Worm (Caenorhabditis elegans) whole organism, L2 larva: ENCODE data around the gene otpl-2.

Experiments
- C34F6.9 ChIP-seq: fragments of 150-350 bp; optimal IDR thresholded peaks from 2 replicates; lab custom pipeline; 2014; ENCODE audit warnings: missing biosample characterization, missing genetic modification characterization
- R02D3.7 ChIP-seq: fragments of 150-350 bp; optimal IDR thresholded peaks from 2 replicates; lab custom pipeline; 2014; ENCODE audit warnings: missing biosample characterization, missing genetic modification characterization
- Y55F3AM.14 ChIP-seq: fragments of 200-800 bp; sonication (Bioruptor generic); optimal IDR thresholded peaks from 2 replicates; lab custom pipeline; 2018; ENCODE audit warnings: mild to moderate bottlenecking, missing genetic modification characterization, missing compliant biosample characterization
- alr-1 ChIP-seq: fragments of 150-350 bp; optimal IDR thresholded peaks from 2 replicates; lab custom pipeline; 2014; ENCODE audit warnings: missing biosample characterization, missing genetic modification characterization
- aly-2 ChIP-seq: fragments of 150-350 bp; optimal IDR thresholded peaks from 2 replicates; lab custom pipeline; 2014; ENCODE audit warnings: missing biosample characterization, missing genetic modification characterization
- ama-1 ChIP-seq: fragments of 150-350 bp; optimal IDR thresholded peaks from 2 replicates; lab custom pipeline; 2018; ENCODE audit warnings: inconsistent platforms
- blmp-1 ChIP-seq: sonication (generic microtip); optimal IDR thresholded peaks from 2 replicates; lab custom pipeline; 2017; ENCODE audit warnings: missing genetic modification characterization, mild to moderate bottlenecking, missing compliant biosample characterization, antibody characterized with exemption, moderate library complexity; ENCODE audit not compliant: insufficient read depth
- ceh-16 ChIP-seq: fragments of 150-350 bp; optimal IDR thresholded peaks from 2 replicates; lab custom pipeline; 2014; ENCODE audit warnings: missing biosample characterization, missing genetic modification characterization
- ceh-82 ChIP-seq: fragments of 150-350 bp; optimal IDR thresholded peaks from 2 replicates; lab custom pipeline; 2014; ENCODE audit warnings: missing biosample characterization, missing genetic modification characterization
- dmd-4 ChIP-seq: sonication (generic microtip); optimal IDR thresholded peaks from 2 replicates; lab custom pipeline; 2017; ENCODE audit warnings: missing biosample characterization, missing genetic modification characterization
- egl-27 ChIP-seq: sonication (generic microtip); optimal IDR thresholded peaks from 3 replicates; lab custom pipeline; 2017; ENCODE audit warnings: missing biosample characterization, missing genetic modification reagents, missing genetic modification characterization
- elt-1 ChIP-seq: fragments of 150-350 bp; optimal IDR thresholded peaks from 2 replicates; lab custom pipeline; 2014; ENCODE audit warnings: missing biosample characterization, missing genetic modification characterization
- fos-1 ChIP-seq: fragments of 150-350 bp; optimal IDR thresholded peaks from 2 replicates; lab custom pipeline; 2014; ENCODE audit warnings: missing biosample characterization, missing genetic modification characterization
- gmeb-1 ChIP-seq: fragments of 150-350 bp; optimal IDR thresholded peaks from 2 replicates; lab custom pipeline; 2014; ENCODE audit warnings: missing biosample characterization, missing genetic modification characterization
- lin-11 ChIP-seq: fragments of 150-350 bp; sonication (generic microtip); optimal IDR thresholded peaks from 2 replicates; lab custom pipeline; 2014; ENCODE audit warnings: missing biosample characterization, missing genetic modification characterization, inconsistent platforms, mixed read lengths
- lin-13 ChIP-seq: fragments of 150-350 bp; optimal IDR thresholded peaks from 2 replicates; lab custom pipeline; 2014; ENCODE audit warnings: missing biosample characterization, missing genetic modification reagents, missing genetic modification characterization
- lsy-2 ChIP-seq, 2 experiments: fragments of 150-350 bp in 1 of 2; sonication (generic microtip) in 1 of 2; optimal IDR thresholded peaks; 2 replicates each; lab custom pipeline; 2014 to 2017; ENCODE audit warnings: missing biosample characterization in 2 of 2, missing genetic modification characterization in 2 of 2
- mab-5 ChIP-seq: fragments of 150-350 bp; optimal IDR thresholded peaks from 2 replicates; lab custom pipeline; 2014; ENCODE audit warnings: missing biosample characterization, missing genetic modification characterization
- mdl-1 ChIP-seq, 2 experiments: fragments of 150-350 bp in 1 of 2; sonication (generic microtip) in 1 of 2; optimal IDR thresholded peaks; 2 replicates each; lab custom pipeline; 2017; ENCODE audit warnings: missing biosample characterization in 2 of 2, missing genetic modification characterization in 2 of 2
- nhr-11 ChIP-seq: fragments of 150-350 bp; optimal IDR thresholded peaks from 2 replicates; lab custom pipeline; 2014; ENCODE audit warnings: missing biosample characterization, missing genetic modification characterization
- nhr-12 ChIP-seq: fragments of 150-350 bp; optimal IDR thresholded peaks from 2 replicates; lab custom pipeline; 2014; ENCODE audit warnings: missing biosample characterization, missing genetic modification characterization
- nhr-129 ChIP-seq: fragments of 150-350 bp; optimal IDR thresholded peaks from 2 replicates; lab custom pipeline; 2014; ENCODE audit warnings: missing biosample characterization, missing genetic modification characterization
- nhr-23 ChIP-seq: fragments of 150-350 bp; optimal IDR thresholded peaks from 2 replicates; lab custom pipeline; 2014; ENCODE audit warnings: missing biosample characterization, missing genetic modification reagents, missing genetic modification characterization
- nhr-237 ChIP-seq: fragments of 150-350 bp; optimal IDR thresholded peaks from 2 replicates; lab custom pipeline; 2014; ENCODE audit warnings: missing biosample characterization, missing genetic modification characterization
- nhr-25 ChIP-seq: fragments of 150-350 bp; sonication (generic microtip); optimal IDR thresholded peaks from 3 replicates; lab custom pipeline; 2014; ENCODE audit warnings: missing biosample characterization, missing genetic modification characterization
- nhr-6 ChIP-seq: fragments of 150-350 bp; optimal IDR thresholded peaks from 2 replicates; lab custom pipeline; 2014; ENCODE audit warnings: missing biosample characterization, missing genetic modification characterization
- peb-1 ChIP-seq: fragments of 150-350 bp; optimal IDR thresholded peaks from 2 replicates; lab custom pipeline; 2014; ENCODE audit warnings: missing biosample characterization, missing genetic modification characterization
- sem-4 ChIP-seq: fragments of 150-350 bp; optimal IDR thresholded peaks from 2 replicates; lab custom pipeline; 2014; ENCODE audit warnings: missing biosample characterization, missing genetic modification reagents, missing genetic modification characterization
- skn-1 ChIP-seq: sonication (generic microtip); optimal IDR thresholded peaks from 2 replicates; lab custom pipeline; 2017; ENCODE audit warnings: missing biosample characterization, missing genetic modification characterization
- sma-3 ChIP-seq: sonication (generic microtip); optimal IDR thresholded peaks from 2 replicates; lab custom pipeline; 2016; ENCODE audit warnings: missing genetic modification reagents, missing genetic modification characterization, missing compliant biosample characterization
- snpc-4 ChIP-seq: fragments of 150-350 bp; optimal IDR thresholded peaks from 2 replicates; lab custom pipeline; 2014; ENCODE audit warnings: missing biosample characterization, missing genetic modification characterization
- unc-39 ChIP-seq: fragments of 150-350 bp; optimal IDR thresholded peaks from 2 replicates; lab custom pipeline; 2014; ENCODE audit warnings: missing biosample characterization, missing genetic modification characterization
- unc-55 ChIP-seq: fragments of 150-350 bp; sonication (generic microtip); optimal IDR thresholded peaks from 3 replicates; lab custom pipeline; 2014; ENCODE audit warnings: missing biosample characterization, missing genetic modification reagents, missing genetic modification characterization
- unc-62 ChIP-seq: fragments of 150-350 bp; optimal IDR thresholded peaks from 2 replicates; lab custom pipeline; 2014; ENCODE audit warnings: missing biosample characterization, missing genetic modification reagents, missing genetic modification characterization
- zag-1 ChIP-seq: fragments of 150-350 bp; optimal IDR thresholded peaks from 2 replicates; lab custom pipeline; 2014; ENCODE audit warnings: missing biosample characterization, missing genetic modification characterization
- ztf-1 ChIP-seq: fragments of 200-800 bp; sonication (Bioruptor generic); conservative IDR thresholded peaks from 2 replicates; pipeline ENCODE4 v1.3.6; 2022; ENCODE audit warnings: missing genetic modification characterization, missing compliant biosample characterization
- ztf-11 ChIP-seq: sonication (generic microtip); optimal IDR thresholded peaks from 2 replicates; lab custom pipeline; 2017; ENCODE audit warnings: missing biosample characterization, missing genetic modification characterization
- ztf-4 ChIP-seq: fragments of 150-350 bp; optimal IDR thresholded peaks from 2 replicates; lab custom pipeline; 2014; ENCODE audit warnings: missing biosample characterization, missing genetic modification characterization

The otpl-2 gene

DNA sequence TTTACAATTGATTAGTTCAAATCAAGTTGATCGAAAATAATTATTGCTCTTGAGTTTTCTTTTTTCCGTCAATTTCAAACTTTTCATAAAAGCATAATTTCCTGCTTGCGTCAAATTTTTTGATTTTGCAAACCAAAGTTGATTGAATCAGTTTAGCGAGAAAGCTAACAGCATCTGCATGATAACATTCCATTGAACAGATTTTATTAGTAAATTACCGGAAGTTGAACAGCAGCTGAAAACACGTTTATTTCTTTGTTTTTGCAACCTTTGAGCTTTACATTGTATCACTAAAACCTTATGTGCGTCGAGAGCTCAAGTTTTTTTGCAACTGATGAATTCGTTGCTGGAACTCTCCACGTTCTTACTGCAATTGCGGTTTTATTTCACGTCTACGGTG lies 26.0 kb upstream of the otpl-2 start, which contains the start of gene srh-169:
Gene srh-169 (plus strand): TSS at position 301 of the 400 bp plus-strand sequence.
- TF ChIP-seq unc-62 (GFP tag; lab: Kevin White, UChicago) (no peak), unc-39 (tag; lab: Kevin White, UChicago) (no peak), blmp-1 (tag; lab: Kevin White, UChicago) (no peak), skn-1 (tag; lab: Kevin White, UChicago) (no peak), ceh-16 (no peak)

DNA sequence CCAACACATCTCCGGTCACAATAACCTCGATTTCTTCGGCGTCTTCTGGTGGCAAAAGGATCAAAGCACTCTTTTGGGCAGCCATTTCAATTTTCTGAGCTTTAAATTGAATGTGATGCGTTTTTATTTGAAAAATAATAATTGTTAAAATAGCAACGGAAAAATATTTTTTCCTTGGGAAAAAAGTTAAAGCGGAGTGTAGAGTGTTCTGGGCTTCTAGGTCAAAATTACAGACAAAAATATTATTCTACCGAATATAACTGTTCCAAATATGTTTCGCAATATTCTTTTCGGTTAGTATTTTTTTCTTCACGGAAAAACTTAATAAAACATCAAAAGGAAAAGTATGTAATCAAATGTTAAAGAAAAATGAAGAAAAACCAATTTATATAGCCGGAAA lies 18.5 kb upstream of the otpl-2 start, which contains the start of gene djr-1.2:
Gene djr-1.2 (minus strand): TSS at position 101 of the 400 bp plus-strand sequence.
- no peak for TF ChIP-seq lsy-2 (tag; optimal IDR thresholded peaks at IDR 0.05; lab: Kevin White, UChicago)
- TF ChIP-seq nhr-11 (tag; lab: Kevin White, UChicago): no peak
- no peak for TF ChIP-seq unc-39 (tag; lab: Kevin White, UChicago)
- no peak for TF ChIP-seq blmp-1 (tag; lab: Kevin White, UChicago)
- TF ChIP-seq snpc-4 (tag; lab: Kevin White, UChicago): no peak
- TF ChIP-seq zag-1 (tag; lab: Kevin White, UChicago): no peak
- no peak for TF ChIP-seq aly-2 (tag; lab: Kevin White, UChicago)
- no peak for TF ChIP-seq ztf-1
- TF ChIP-seq peb-1: no peak
- TF ChIP-seq dmd-4: no peak
- TF ChIP-seq unc-55 (GFP tag; lab: Kevin White, UChicago): no peak
- TF ChIP-seq lin-11: no peak
- no peak for TF ChIP-seq nhr-25 (tag; lab: Kevin White, UChicago)
- no peak for TF ChIP-seq nhr-23 (tag; lab: Kevin White, UChicago)
- no peak for TF ChIP-seq alr-1 (tag; lab: Kevin White, UChicago)
- no peak for TF ChIP-seq nhr-6
- TF ChIP-seq Y55F3AM.14 (GFP tag; lab: Kevin White, UChicago): no peak
- no peak for TF ChIP-seq nhr-237 (tag; lab: Kevin White, UChicago)

DNA sequence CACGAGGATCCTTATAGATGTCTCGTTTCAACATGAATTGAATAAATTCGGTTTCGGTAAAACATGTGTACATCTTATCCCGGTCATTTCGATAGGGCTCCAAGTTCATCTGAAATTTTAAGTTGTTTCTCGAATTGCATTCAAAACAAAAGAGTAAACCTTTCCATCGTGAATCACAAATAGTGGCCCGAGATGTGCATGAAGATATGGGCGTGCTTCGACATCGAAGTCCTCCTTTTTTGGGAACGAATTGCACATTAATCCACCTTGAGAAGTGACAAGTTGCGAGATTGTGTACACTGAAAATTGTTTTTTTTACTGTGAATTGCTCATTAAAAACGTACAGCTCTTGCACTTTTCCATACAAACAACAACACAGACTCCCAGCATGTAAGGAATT lies 17.4 kb upstream of the otpl-2 start:
- no peak for TF ChIP-seq aly-2 (tag; lab: Kevin White, UChicago)
- no peak for TF ChIP-seq unc-62 (GFP tag; lab: Kevin White, UChicago)
- no peak for TF ChIP-seq fos-1
- TF ChIP-seq ztf-4 (tag; lab: Kevin White, UChicago): no peak
- no peak for TF ChIP-seq C34F6.9 (tag; lab: Kevin White, UChicago)
- no peak for TF ChIP-seq unc-39 (tag; lab: Kevin White, UChicago)
- no peak for TF ChIP-seq ztf-1
- no peak for TF ChIP-seq nhr-129 (tag; lab: Kevin White, UChicago)
- TF ChIP-seq gmeb-1: no peak
- TF ChIP-seq unc-55 (GFP tag; lab: Kevin White, UChicago): no peak
- TF ChIP-seq nhr-23 (tag; lab: Kevin White, UChicago): no peak
- no peak for TF ChIP-seq ama-1 (lab: Kevin White, UChicago)
- no peak for TF ChIP-seq mab-5
- no peak for TF ChIP-seq R02D3.7 (tag; lab: Kevin White, UChicago)
- TF ChIP-seq egl-27 (tag; lab: Kevin White, UChicago): no peak
- TF ChIP-seq alr-1 (tag; lab: Kevin White, UChicago): no peak
- no peak for TF ChIP-seq Y55F3AM.14 (GFP tag; lab: Kevin White, UChicago)
- TF ChIP-seq, all 48 proteins: peak for 0

DNA sequence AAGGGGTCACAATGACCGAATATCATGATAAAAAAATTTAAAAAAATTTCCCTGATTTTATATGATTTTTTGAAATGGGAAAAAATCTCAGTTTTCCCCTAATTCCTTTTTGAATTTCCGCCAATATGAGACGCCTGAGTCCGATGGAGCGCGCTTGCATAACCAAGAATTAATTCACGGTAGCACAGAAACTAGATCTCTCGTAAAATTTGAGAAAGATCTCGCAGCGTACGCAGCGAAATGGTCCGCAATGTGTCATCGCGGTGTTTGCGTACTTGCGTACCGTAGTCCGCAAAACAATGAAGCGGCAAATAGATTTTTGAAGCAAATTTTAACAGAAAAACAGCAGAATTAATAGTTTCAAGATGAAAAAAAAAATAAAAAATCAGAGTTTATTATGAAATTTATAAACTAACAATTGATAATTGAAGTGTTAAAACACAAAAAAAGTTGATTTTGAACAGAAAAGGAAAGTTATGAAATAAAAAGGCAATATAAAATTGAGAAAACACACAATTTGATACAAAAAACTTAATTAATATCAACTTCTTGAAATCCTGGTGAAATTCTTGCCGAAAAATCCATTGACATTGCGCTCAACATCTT lies 9.9 kb upstream of the otpl-2 start:
- TF ChIP-seq lsy-2 (tag; optimal IDR thresholded peaks at IDR 0.05; lab: Kevin White, UChicago) (peak; percentile 63 to 89), gmeb-1 (peak; percentile 36)

DNA sequence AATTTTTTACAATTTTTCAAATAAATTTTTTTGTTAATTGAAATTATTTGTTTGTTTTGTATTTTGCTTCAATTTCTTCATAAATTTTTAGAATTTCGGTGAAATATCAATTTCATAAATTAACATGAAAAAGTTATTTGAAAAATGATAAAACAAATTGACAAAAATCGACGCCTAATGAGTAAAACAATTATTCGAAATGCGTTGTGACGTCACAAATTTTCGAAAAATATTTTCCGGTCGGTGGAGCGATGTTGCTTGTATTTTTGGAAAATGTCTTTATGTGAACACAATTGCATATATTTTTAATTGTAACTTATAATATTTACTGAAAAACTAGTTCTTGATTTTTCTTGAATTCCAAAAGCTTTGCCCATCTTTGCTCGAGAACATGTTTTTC lies 7.0 kb downstream of the otpl-2 start:
- TF ChIP-seq gmeb-1 (no peak), blmp-1 (tag; lab: Kevin White, UChicago) (no peak), C34F6.9 (tag; lab: Kevin White, UChicago) (no peak), skn-1 (tag; lab: Kevin White, UChicago) (no peak), unc-39 (tag; lab: Kevin White, UChicago) (no peak), ztf-4 (tag; lab: Kevin White, UChicago) (no peak), ama-1 (lab: Kevin White, UChicago) (no peak)

DNA sequence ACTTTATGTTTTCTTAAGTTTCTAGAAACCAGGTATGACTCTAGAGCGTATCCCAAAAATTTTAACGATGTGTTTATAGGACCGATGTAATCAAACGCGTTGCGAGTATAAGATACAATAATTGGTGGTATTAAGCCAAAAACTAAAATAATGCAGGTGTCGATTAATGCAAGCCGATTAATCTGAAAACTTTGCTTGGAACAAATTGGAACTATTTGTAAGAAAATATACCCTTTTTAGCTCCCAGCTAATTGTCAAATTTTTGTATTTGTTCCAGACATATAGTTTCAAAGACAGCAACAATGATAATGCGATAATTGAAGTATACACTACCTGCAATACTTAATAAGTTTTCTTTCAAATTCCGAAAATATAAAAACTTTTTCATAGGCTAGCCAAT lies 7.7 kb downstream of the otpl-2 start, which contains the start of gene srh-211:
Gene srh-211 (minus strand): TSS at position 101 of the 400 bp plus-strand sequence.
- TF ChIP-seq nhr-12: no peak
- TF ChIP-seq nhr-11 (tag; lab: Kevin White, UChicago): no peak
- no peak for TF ChIP-seq ztf-11 (tag; lab: Kevin White, UChicago)
- TF ChIP-seq sma-3: no peak
- TF ChIP-seq lsy-2 (tag; optimal IDR thresholded peaks at IDR 0.05; lab: Kevin White, UChicago): no peak
- TF ChIP-seq unc-39 (tag; lab: Kevin White, UChicago): no peak
- TF ChIP-seq lin-13 (GFP tag; lab: Kevin White, UChicago): no peak
- TF ChIP-seq elt-1: no peak
- TF ChIP-seq sem-4 (tag; lab: Kevin White, UChicago): no peak
- TF ChIP-seq ama-1 (lab: Kevin White, UChicago): no peak
- no peak for TF ChIP-seq mdl-1 (tag; optimal IDR thresholded peaks at IDR 0.05; lab: Kevin White, UChicago)
- no peak for TF ChIP-seq nhr-129 (tag; lab: Kevin White, UChicago)
- no peak for TF ChIP-seq ceh-82
- no peak for TF ChIP-seq unc-62 (GFP tag; lab: Kevin White, UChicago)
- no peak for TF ChIP-seq alr-1 (tag; lab: Kevin White, UChicago)
- no peak for TF ChIP-seq nhr-25 (tag; lab: Kevin White, UChicago)
- TF ChIP-seq R02D3.7 (tag; lab: Kevin White, UChicago): no peak
- TF ChIP-seq nhr-237 (tag; lab: Kevin White, UChicago): no peak
- TF ChIP-seq gmeb-1: no peak
